Worm (Caenorhabditis elegans) whole organism, L1 larva: ENCODE measurements around the gene F40G12.2.

Experiments used
- C34B4.2 ChIP-seq: sonication (generic microtip); optimal IDR thresholded peaks from 2 replicates; lab custom pipeline; 2017; ENCODE audit warnings: mild to moderate bottlenecking, missing genetic modification characterization, missing compliant biosample characterization
- Y116A8C.19 ChIP-seq: sonication (generic microtip); optimal IDR thresholded peaks from 2 replicates; lab custom pipeline; 2016; ENCODE audit warnings: missing compliant biosample characterization, missing genetic modification characterization, borderline replicate concordance
- aly-2 ChIP-seq: fragments of 150-350 bp; optimal IDR thresholded peaks from 2 replicates; lab custom pipeline; 2014; ENCODE audit warnings: missing biosample characterization, missing genetic modification characterization
- ama-1 ChIP-seq: fragments of 150-350 bp; optimal IDR thresholded peaks from 2 replicates; lab custom pipeline; 2014
- blmp-1 ChIP-seq: fragments of 150-350 bp; optimal IDR thresholded peaks from 2 replicates; lab custom pipeline; 2014; ENCODE audit warnings: missing biosample characterization, missing genetic modification characterization
- ceh-63 ChIP-seq: fragments of 200-800 bp; sonication (Bioruptor generic); optimal IDR thresholded peaks from 2 replicates; lab custom pipeline; 2018; ENCODE audit warnings: mild to moderate bottlenecking, missing genetic modification characterization, missing compliant biosample characterization
- ceh-82 ChIP-seq, 3 experiments: fragments of 150-350 bp in 1 of 3; sonication (generic microtip) in 2 of 3; optimal IDR thresholded peaks; 2 replicates each; lab custom pipeline; 2014 to 2017; ENCODE audit warnings: missing biosample characterization in 3 of 3, missing genetic modification characterization in 3 of 3
- ceh-88 ChIP-seq: fragments of 200-800 bp; sonication (Bioruptor generic); IDR thresholded peaks from 2 replicates; pipeline ENCODE4 v1.3.6; 2022; ENCODE audit warnings: missing genetic modification characterization, missing compliant biosample characterization
- dpl-1 ChIP-seq, 3 experiments: fragments of 150-350 bp in 2 of 3; sonication (generic microtip) in 1 of 3; optimal IDR thresholded peaks; 2 replicates each; lab custom pipeline; 2014 to 2017; ENCODE audit warnings: missing biosample characterization in 3 of 3, missing genetic modification characterization in 3 of 3, missing genetic modification reagents in 3 of 3
- dsc-1 ChIP-seq: sonication (generic microtip); optimal IDR thresholded peaks from 2 replicates; lab custom pipeline; 2016; ENCODE audit warnings: mild to moderate bottlenecking, missing genetic modification characterization, missing compliant biosample characterization
- elt-2 ChIP-seq: sonication (generic microtip); optimal IDR thresholded peaks from 2 replicates; lab custom pipeline; 2016; ENCODE audit warnings: missing genetic modification characterization, mild to moderate bottlenecking, inconsistent platforms, missing compliant biosample characterization, missing genetic modification reagents
- ets-5 ChIP-seq: fragments of 200-800 bp; sonication (Bioruptor generic); IDR thresholded peaks from 2 replicates; pipeline ENCODE4 v1.3.6; 2022; ENCODE audit warnings: missing genetic modification characterization, missing compliant biosample characterization
- fkh-10 ChIP-seq: sonication (generic microtip); optimal IDR thresholded peaks from 2 replicates; lab custom pipeline; 2017; ENCODE audit warnings: missing biosample characterization, missing genetic modification reagents, missing genetic modification characterization
- hlh-17 ChIP-seq: fragments of 200-800 bp; sonication (Bioruptor generic); optimal IDR thresholded peaks from 2 replicates; lab custom pipeline; 2018; ENCODE audit warnings: missing genetic modification characterization, mild to moderate bottlenecking, missing compliant biosample characterization, moderate library complexity, borderline replicate concordance
- irx-1 ChIP-seq: sonication (generic microtip); optimal IDR thresholded peaks from 2 replicates; lab custom pipeline; 2016; ENCODE audit warnings: missing genetic modification characterization, missing compliant biosample characterization
- isw-1 ChIP-seq: fragments of 200-800 bp; sonication (Bioruptor generic); IDR thresholded peaks from 2 replicates; pipeline ENCODE4 v1.3.6; 2022; ENCODE audit warnings: missing genetic modification characterization, missing compliant biosample characterization
- jun-1 ChIP-seq: fragments of 150-350 bp; optimal IDR thresholded peaks from 2 replicates; lab custom pipeline; 2014; ENCODE audit warnings: missing biosample characterization, missing genetic modification reagents, missing genetic modification characterization
- lin-13 ChIP-seq: fragments of 150-350 bp; optimal IDR thresholded peaks from 2 replicates; lab custom pipeline; 2014; ENCODE audit warnings: missing biosample characterization, missing genetic modification reagents, missing genetic modification characterization
- lin-14 ChIP-seq: fragments of 200-800 bp; sonication (Bioruptor generic); optimal IDR thresholded peaks from 2 replicates; lab custom pipeline; 2018; ENCODE audit warnings: mild to moderate bottlenecking, missing genetic modification characterization, moderate library complexity, missing compliant biosample characterization
- lin-15B ChIP-seq: fragments of 150-350 bp; sonication (generic microtip); optimal IDR thresholded peaks from 3 replicates; lab custom pipeline; 2014; ENCODE audit warnings: missing biosample characterization, missing genetic modification characterization
- lin-35 ChIP-seq, 2 experiments: fragments of 150-350 bp; optimal IDR thresholded peaks; 2 replicates each; lab custom pipeline; 2014; ENCODE audit warnings: missing biosample characterization in 2 of 2, missing genetic modification characterization in 2 of 2, missing genetic modification reagents in 2 of 2
- lin-39 ChIP-seq: fragments of 150-350 bp; optimal IDR thresholded peaks from 2 replicates; lab custom pipeline; 2014; ENCODE audit warnings: missing biosample characterization, missing genetic modification reagents, missing genetic modification characterization
- mep-1 ChIP-seq: fragments of 150-350 bp; optimal IDR thresholded peaks from 2 replicates; lab custom pipeline; 2014; ENCODE audit warnings: missing biosample characterization, missing genetic modification characterization
- nhr-12 ChIP-seq: sonication (generic microtip); optimal IDR thresholded peaks from 2 replicates; lab custom pipeline; 2017; ENCODE audit warnings: missing biosample characterization, missing genetic modification characterization
- nhr-28 ChIP-seq: fragments of 150-350 bp; optimal IDR thresholded peaks from 2 replicates; lab custom pipeline; 2014; ENCODE audit warnings: missing biosample characterization, missing genetic modification characterization
- nhr-71 ChIP-seq: sonication (generic microtip); optimal IDR thresholded peaks from 2 replicates; lab custom pipeline; 2016; ENCODE audit warnings: mild to moderate bottlenecking, missing genetic modification characterization, moderate library complexity, missing compliant biosample characterization
- nhr-76 ChIP-seq: sonication (generic microtip); optimal IDR thresholded peaks from 2 replicates; lab custom pipeline; 2017; ENCODE audit warnings: missing biosample characterization, missing genetic modification characterization
- nhr-77 ChIP-seq: fragments of 150-350 bp; optimal IDR thresholded peaks from 2 replicates; lab custom pipeline; 2014; ENCODE audit warnings: missing biosample characterization, missing genetic modification characterization
- nhr-90 ChIP-seq: sonication (generic microtip); optimal IDR thresholded peaks from 2 replicates; lab custom pipeline; 2016; ENCODE audit warnings: mild to moderate bottlenecking, missing genetic modification characterization, missing compliant biosample characterization; ENCODE audit not compliant: poor library complexity
- rnt-1 ChIP-seq: sonication (generic microtip); optimal IDR thresholded peaks from 2 replicates; lab custom pipeline; 2016; ENCODE audit warnings: mild to moderate bottlenecking, missing genetic modification characterization, moderate library complexity, missing compliant biosample characterization
- skn-1 ChIP-seq: fragments of 150-350 bp; optimal IDR thresholded peaks from 2 replicates; lab custom pipeline; 2014; ENCODE audit warnings: missing biosample characterization, missing genetic modification characterization
- snpc-4 ChIP-seq: fragments of 150-350 bp; optimal IDR thresholded peaks from 2 replicates; lab custom pipeline; 2014; ENCODE audit warnings: missing biosample characterization, missing genetic modification characterization
- sox-4 ChIP-seq: sonication (generic microtip); optimal IDR thresholded peaks from 2 replicates; lab custom pipeline; 2016; ENCODE audit warnings: missing genetic modification characterization, missing compliant biosample characterization
- sptf-1 ChIP-seq: fragments of 150-350 bp; optimal IDR thresholded peaks from 2 replicates; lab custom pipeline; 2014; ENCODE audit warnings: missing biosample characterization, missing genetic modification characterization
- sup-37 ChIP-seq: fragments of 200-800 bp; sonication (Bioruptor generic); optimal IDR thresholded peaks from 2 replicates; lab custom pipeline; 2018; ENCODE audit warnings: mild to moderate bottlenecking, missing genetic modification characterization, missing compliant biosample characterization
- tbx-2 ChIP-seq: sonication (generic microtip); optimal IDR thresholded peaks from 2 replicates; lab custom pipeline; 2016; ENCODE audit warnings: missing genetic modification characterization, missing compliant biosample characterization
- unc-130 ChIP-seq: fragments of 150-350 bp; optimal IDR thresholded peaks from 2 replicates; lab custom pipeline; 2017; ENCODE audit warnings: missing biosample characterization, missing genetic modification characterization, inconsistent platforms
- vab-15 ChIP-seq: sonication (generic microtip); optimal IDR thresholded peaks from 2 replicates; lab custom pipeline; 2017; ENCODE audit warnings: missing genotype, mild to moderate bottlenecking, missing genetic modification characterization, missing compliant biosample characterization
- ztf-4 ChIP-seq: fragments of 150-350 bp; optimal IDR thresholded peaks from 2 replicates; lab custom pipeline; 2014; ENCODE audit warnings: missing biosample characterization, missing genetic modification characterization

F40G12.2 gene

DNA sequence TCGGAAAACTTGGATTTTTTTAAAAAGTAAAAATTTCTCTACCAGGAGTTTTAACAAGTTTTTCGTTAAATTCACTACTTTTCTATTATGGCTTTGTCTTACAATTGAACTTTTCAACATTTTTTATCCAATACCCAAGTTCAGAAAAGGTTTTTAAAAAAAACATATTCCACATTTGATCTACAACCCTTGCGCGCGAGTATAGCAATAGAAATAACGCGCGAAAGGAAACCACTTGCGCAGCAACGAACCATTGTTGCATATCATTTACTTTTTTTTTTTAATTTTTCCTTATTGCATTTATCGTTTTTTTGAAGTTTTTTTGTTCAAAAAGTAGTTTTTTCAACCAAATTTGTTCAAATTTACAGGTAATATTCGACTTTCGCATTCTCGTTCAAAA, 25.1 kb upstream of the F40G12.2 start, which contains the start of gene F40G12.11:
Gene F40G12.11, plus strand, starts transcription at position 369 of the 400 bp plus-strand sequence.
- no peak for TF ChIP-seq nhr-90 (tag; lab: Kevin White, UChicago)
- no peak for TF ChIP-seq sup-37 (GFP tag; lab: Kevin White, UChicago)
- TF ChIP-seq ceh-82 (tag; optimal IDR thresholded peaks at IDR 0.05; lab: Kevin White, UChicago) = no peak
- no peak for TF ChIP-seq mep-1 (tag; lab: Kevin White, UChicago)
- no peak for TF ChIP-seq isw-1
- no peak for TF ChIP-seq Y116A8C.19 (tag; lab: Kevin White, UChicago)
- TF ChIP-seq elt-2 (tag; lab: Kevin White, UChicago) = no peak
- TF ChIP-seq lin-39 (tag; lab: Kevin White, UChicago) = no peak
- TF ChIP-seq nhr-28 (tag; lab: Kevin White, UChicago) = no peak
- no peak for TF ChIP-seq fkh-10
- TF ChIP-seq, all 84 proteins: peak for 0

DNA sequence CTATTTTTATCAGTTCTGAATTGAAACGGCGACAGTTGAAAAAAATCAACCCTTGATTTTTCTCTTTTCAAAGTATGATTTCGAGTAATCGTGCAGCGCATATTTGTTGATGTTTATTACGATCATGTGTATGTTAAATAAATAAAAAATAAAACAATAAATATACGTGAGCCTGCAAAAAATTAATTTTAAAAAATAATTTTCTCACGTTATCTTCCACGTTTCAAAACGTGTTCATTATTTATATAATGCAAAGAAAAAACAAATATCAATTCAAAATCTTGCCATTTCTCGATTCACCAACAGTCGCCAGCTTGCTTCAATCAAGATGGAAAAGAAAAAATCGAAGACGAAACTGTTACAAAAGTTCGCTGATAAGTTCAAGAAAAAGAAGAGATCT, 22.5 kb upstream of the F40G12.2 start, which contains the start of gene F40G12.10:
Gene F40G12.10, plus strand, starts transcription at position 301 of the 400 bp plus-strand sequence.
- TF ChIP-seq Y116A8C.19 (tag; lab: Kevin White, UChicago) (no peak), jun-1 (tag; lab: Kevin White, UChicago) (no peak), ztf-4 (tag; lab: Kevin White, UChicago) (no peak), nhr-71 (tag; lab: Kevin White, UChicago) (no peak), nhr-76 (tag; lab: Kevin White, UChicago) (no peak), sox-4 (no peak), rnt-1 (tag; lab: Kevin White, UChicago) (no peak), nhr-28 (tag; lab: Kevin White, UChicago) (no peak), lin-13 (no peak), irx-1 (tag; lab: Kevin White, UChicago) (no peak), nhr-77 (tag; lab: Kevin White, UChicago) (no peak), nhr-12 (no peak)

DNA sequence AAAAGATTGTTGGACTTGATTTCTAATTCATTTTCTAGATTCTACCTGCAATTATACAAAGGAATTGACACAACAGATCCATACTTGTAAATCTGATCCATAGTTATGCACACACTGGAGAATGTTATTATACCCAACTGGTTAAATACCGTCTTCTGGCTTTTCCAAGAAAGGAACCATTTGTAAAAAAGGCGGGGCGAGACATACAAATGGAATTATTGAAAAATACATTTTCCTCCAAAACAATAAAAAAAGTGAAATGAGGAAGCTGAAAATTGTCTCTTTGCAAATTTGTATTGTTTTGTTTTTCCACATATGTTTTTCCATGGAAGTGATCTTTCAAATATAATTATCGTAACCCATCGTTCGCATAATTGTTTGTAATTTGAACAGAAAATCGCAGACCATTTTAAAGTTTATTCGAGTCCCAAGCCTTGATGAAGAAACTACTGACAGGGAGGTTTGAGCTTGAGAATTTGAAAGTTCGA, 21.5 kb upstream of the F40G12.2 start, which contains the start of the genes srt-74 and F40G12.9:
Gene srt-74, minus strand, starts transcription at position 101 of the 488 bp plus-strand sequence.
Gene F40G12.9, plus strand, starts transcription at position 438 of the 488 bp plus-strand sequence.
- TF ChIP-seq aly-2 (tag; lab: Kevin White, UChicago) = no peak
- TF ChIP-seq nhr-77 (tag; lab: Kevin White, UChicago) = no peak
- no peak for TF ChIP-seq tbx-2
- no peak for TF ChIP-seq ceh-88 (GFP tag; lab: Robert Waterston, UW)
- TF ChIP-seq nhr-76 (tag; lab: Kevin White, UChicago) = no peak
- TF ChIP-seq hlh-17 (GFP tag; lab: Kevin White, UChicago) = no peak
- TF ChIP-seq C34B4.2 = no peak
- no peak for TF ChIP-seq ets-5 (GFP tag; lab: Robert Waterston, UW)
- no peak for TF ChIP-seq dpl-1 (GFP tag; optimal IDR thresholded peaks at IDR 0.05; lab: Kevin White, UChicago)
- no peak for TF ChIP-seq ceh-63
- no peak for TF ChIP-seq lin-35 (GFP tag; optimal IDR thresholded peaks at IDR 0.05; lab: Kevin White, UChicago)
- no peak for TF ChIP-seq unc-130 (tag; lab: Kevin White, UChicago)
- no peak for TF ChIP-seq irx-1 (tag; lab: Kevin White, UChicago)

DNA sequence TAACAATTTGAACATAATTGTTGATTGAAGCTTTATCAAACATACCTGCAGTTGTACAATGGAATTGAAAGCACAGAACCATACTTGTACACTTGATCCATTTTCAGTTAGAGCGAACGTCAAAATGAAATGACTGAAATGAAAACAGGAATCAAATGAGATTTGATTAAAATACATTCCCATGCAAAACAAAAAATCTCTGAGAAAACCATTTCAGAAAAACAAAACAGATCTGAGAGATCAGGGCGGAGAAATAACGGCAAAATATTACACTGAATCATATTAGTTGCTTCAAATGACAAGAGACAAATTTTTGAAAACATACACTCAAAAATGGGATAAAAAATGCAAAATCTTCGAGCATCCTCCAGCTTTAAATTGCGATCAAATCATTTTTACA, 19.0 kb upstream of the F40G12.2 start, which contains the start of gene srt-33:
Gene srt-33, minus strand, starts transcription at position 101 of the 400 bp plus-strand sequence.
- no peak for TF ChIP-seq lin-15B
- no peak for TF ChIP-seq sptf-1 (tag; lab: Kevin White, UChicago)
- TF ChIP-seq lin-39 (tag; lab: Kevin White, UChicago) = no peak
- TF ChIP-seq elt-2 (tag; lab: Kevin White, UChicago) = no peak
- TF ChIP-seq lin-13 = no peak
- no peak for TF ChIP-seq rnt-1 (tag; lab: Kevin White, UChicago)
- no peak for TF ChIP-seq tbx-2
- no peak for TF ChIP-seq hlh-17 (GFP tag; lab: Kevin White, UChicago)
- TF ChIP-seq ztf-4 (tag; lab: Kevin White, UChicago) = no peak
- TF ChIP-seq lin-14 = no peak
- TF ChIP-seq vab-15 (tag; lab: Kevin White, UChicago) = no peak
- TF ChIP-seq isw-1 = no peak
- TF ChIP-seq snpc-4 = no peak
- no peak for TF ChIP-seq skn-1 (tag; lab: Kevin White, UChicago)
- TF ChIP-seq dpl-1 (GFP tag; optimal IDR thresholded peaks at IDR 0.05; lab: Kevin White, UChicago) = no peak
- no peak for TF ChIP-seq nhr-12
- no peak for TF ChIP-seq dsc-1 (tag; lab: Kevin White, UChicago)
- no peak for TF ChIP-seq blmp-1 (tag; lab: Kevin White, UChicago)
- TF ChIP-seq ama-1 (lab: Kevin White, UChicago) = no peak
